Worm (Caenorhabditis elegans) whole organism, L4 larva: Measurements from ENCODE around the gene F23A7.3.
"Not testable (repeated sequence)": the region's sequence is repeated elsewhere in the genome, so short reads cannot be mapped to it uniquely, and the experiment has no call there.

ENCODE experiments used
- ZK546.5 ChIP-seq, 2 experiments: sonication (generic microtip); optimal IDR thresholded peaks; 2 replicates each; lab custom pipeline; 2017; ENCODE audit warnings: missing biosample characterization in 2 of 2, missing genetic modification characterization in 2 of 2
- aly-2 ChIP-seq: sonication (generic microtip); optimal IDR thresholded peaks from 2 replicates; lab custom pipeline; 2018; ENCODE audit warnings: missing biosample characterization, missing genetic modification characterization
- fos-1 ChIP-seq: fragments of 150-350 bp; optimal IDR thresholded peaks from 2 replicates; lab custom pipeline; 2014; ENCODE audit warnings: missing biosample characterization, missing genetic modification characterization
- hmg-1.1 ChIP-seq: fragments of 200-800 bp; sonication (Bioruptor generic); IDR thresholded peaks from 2 replicates; pipeline ENCODE4 v1.3.6; 2022; ENCODE audit warnings: missing genetic modification reagents, missing genetic modification characterization, missing compliant biosample characterization
- jun-1 ChIP-seq: fragments of 150-350 bp; optimal IDR thresholded peaks from 2 replicates; lab custom pipeline; 2014; ENCODE audit warnings: missing biosample characterization, missing genetic modification reagents, missing genetic modification characterization
- lin-13 ChIP-seq: fragments of 150-350 bp; optimal IDR thresholded peaks from 2 replicates; lab custom pipeline; 2014; ENCODE audit warnings: missing biosample characterization, missing genetic modification reagents, missing genetic modification characterization
- nhr-11 ChIP-seq: fragments of 150-350 bp; optimal IDR thresholded peaks from 2 replicates; lab custom pipeline; 2014; ENCODE audit warnings: missing biosample characterization, missing genetic modification characterization
- nhr-25 ChIP-seq: sonication (generic microtip); optimal IDR thresholded peaks from 2 replicates; lab custom pipeline; 2017; ENCODE audit warnings: missing genetic modification characterization, mild to moderate bottlenecking, missing compliant biosample characterization, antibody characterized with exemption, moderate library complexity, borderline replicate concordance; ENCODE audit not compliant: insufficient read depth
- skn-1 ChIP-seq: fragments of 150-350 bp; optimal IDR thresholded peaks from 2 replicates; lab custom pipeline; 2014; ENCODE audit warnings: missing biosample characterization, missing genetic modification characterization
- ztf-11 ChIP-seq: fragments of 150-350 bp; optimal IDR thresholded peaks from 2 replicates; lab custom pipeline; 2014; ENCODE audit warnings: missing biosample characterization, missing genetic modification characterization

ce11 chrX:16213073-16213472, 6.7 kb upstream of the F23A7.3 start, which contains the start of gene F23A7.8:
- not testable (repeated sequence) for TF ChIP-seq ZK546.5 (tag; optimal IDR thresholded peaks at IDR 0.05; lab: Kevin White, UChicago); lin-13 (GFP tag; lab: Kevin White, UChicago); skn-1 (tag; lab: Kevin White, UChicago); hmg-1.1 (GFP tag; lab: Robert Waterston, UW); nhr-11 (tag; lab: Kevin White, UChicago); jun-1 (tag; lab: Kevin White, UChicago); nhr-25 (tag; lab: Kevin White, UChicago); fos-1; ztf-11 (tag; lab: Kevin White, UChicago); aly-2 (tag; lab: Kevin White, UChicago)
